Fruit fly (Drosophila melanogaster) Kc167 (cell line): ENCODE measurements around the gene sxe2.

Source experiments
- Myc ChIP-seq: fragments of >200 bp; optimal IDR thresholded peaks from 2 replicates; lab custom pipeline; 2017; ENCODE audit warnings: missing external identifiers
- h ChIP-seq: fragments of >200 bp; optimal IDR thresholded peaks from 3 replicates; lab custom pipeline; 2018; ENCODE audit warnings: missing external identifiers
- psq ChIP-seq: fragments of >200 bp; optimal IDR thresholded peaks from 2 replicates; lab custom pipeline; 2017; ENCODE audit warnings: missing external identifiers
- ttk ChIP-seq: sonication (Bioruptor generic); optimal IDR thresholded peaks from 2 replicates; lab custom pipeline; 2017; ENCODE audit warnings: missing external identifiers

DNA sequence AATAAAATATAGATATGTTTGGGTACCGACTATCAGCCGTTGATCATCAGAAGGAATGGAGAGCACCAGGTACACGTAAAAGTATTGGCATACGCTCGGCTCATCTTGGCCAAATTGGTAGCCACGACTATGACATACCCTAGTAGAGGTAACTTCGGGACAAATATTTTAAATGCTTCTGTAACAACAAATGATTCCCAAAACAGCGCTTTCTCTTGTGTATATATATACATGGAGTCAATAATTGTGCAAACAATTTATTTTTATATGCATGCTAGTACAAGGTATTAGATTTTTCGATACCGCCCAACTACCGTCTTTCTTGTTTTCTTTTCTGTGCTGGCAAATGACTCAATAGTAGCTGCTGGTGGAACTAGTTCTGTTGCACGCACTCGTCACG lies 35.8 kb downstream of the sxe2 start:
- TF ChIP-seq h (lab: Kevin White, UChicago) (no peak), psq (lab: Kevin White, UChicago) (no peak), ttk (lab: Kevin White, UChicago) (no peak), Myc (lab: Kevin White, UChicago) (no peak)
